Fruit fly (Drosophila melanogaster): Measurements from ENCODE around the gene CG15760.
A peak's percentile ranks its signal among the peaks of the same experiment; 100 is the strongest.

Gene CG15760

DNA sequence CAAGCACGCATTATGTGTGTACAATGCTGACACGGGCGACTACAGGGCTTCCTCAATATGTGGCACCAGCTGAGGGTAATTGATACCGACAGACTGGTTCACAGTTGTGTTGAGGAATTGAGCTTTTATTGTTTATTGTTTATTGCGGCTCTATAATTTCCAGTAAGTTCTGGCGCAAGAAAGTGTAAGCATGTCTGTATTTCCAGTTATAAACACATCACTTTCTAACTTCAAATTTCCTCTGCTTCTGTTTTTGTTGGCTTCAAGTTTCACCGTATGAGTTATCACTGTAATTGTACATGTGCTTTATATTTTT lies 43.0 kb upstream of the CG15760 start (continued):
- TF ChIP-seq fd85E (GFP tag; optimal IDR thresholded peaks at IDR 0.05) (no peak), CG32006 (GFP tag; optimal IDR thresholded peaks at IDR 0.05) (peak; percentile 62), vri (GFP tag; optimal IDR thresholded peaks at IDR 0.05) (no peak), CG7368 (GFP tag; optimal IDR thresholded peaks at IDR 0.05) (peak; percentile 39), Lpt (GFP tag; optimal IDR thresholded peaks at IDR 0.05) (peak; percentile 1), CG8632 (GFP tag; optimal IDR thresholded peaks at IDR 0.05) (peak; percentile 21), Sox102F (GFP tag; optimal IDR thresholded peaks at IDR 0.05) (peak; percentile 23)

DNA sequence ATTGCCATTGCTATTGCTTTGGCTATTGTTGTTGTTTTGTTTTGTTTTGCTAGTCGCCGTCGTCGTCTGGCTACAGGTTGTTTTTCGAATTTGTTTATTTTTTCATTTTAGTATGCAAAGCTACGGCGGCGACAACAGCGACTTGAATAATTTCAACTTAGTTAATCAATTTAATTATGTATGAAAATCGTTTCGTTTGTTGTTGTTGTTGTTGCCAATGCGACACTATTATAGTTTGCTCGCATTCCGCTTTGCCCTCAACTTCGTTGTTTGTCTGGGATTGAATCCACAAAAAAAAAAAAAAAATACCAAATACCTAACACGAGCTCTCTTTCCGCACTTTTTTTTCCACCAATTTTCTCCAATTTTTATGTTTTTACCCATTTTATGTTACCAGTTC lies 41.6 kb upstream of the CG15760 start:
- TF ChIP-seq CG34406 (GFP tag; optimal IDR thresholded peaks at IDR 0.05) (no peak), Sox15 (GFP tag; optimal IDR thresholded peaks at IDR 0.05) (no peak), acj6 (GFP tag; optimal IDR thresholded peaks at IDR 0.05) (no peak), CG7368 (GFP tag; optimal IDR thresholded peaks at IDR 0.05) (no peak), esn (GFP tag; optimal IDR thresholded peaks at IDR 0.05) (no peak), CG3919 (GFP tag; optimal IDR thresholded peaks at IDR 0.05) (no peak), ss (GFP tag; optimal IDR thresholded peaks at IDR 0.05) (no peak), CG6276 (GFP tag; optimal IDR thresholded peaks at IDR 0.05) (no peak), CG4318 (GFP tag; optimal IDR thresholded peaks at IDR 0.05) (no peak), spab (GFP tag; optimal IDR thresholded peaks at IDR 0.05) (no peak), Sox14 (GFP tag; optimal IDR thresholded peaks at IDR 0.05) (no peak), fd59A (GFP tag; optimal IDR thresholded peaks at IDR 0.05) (no peak), pdm3 (GFP tag; optimal IDR thresholded peaks at IDR 0.05) (no peak), dsx (GFP tag; optimal IDR thresholded peaks at IDR 0.05; ENCODE audit: poor library complexity, severe bottlenecking) (no peak), CG3032 (tag; optimal IDR thresholded peaks at IDR 0.05) (no peak), CG8119 (GFP tag; IDR thresholded peaks at IDR 0.05) (no peak), CG8632 (GFP tag; optimal IDR thresholded peaks at IDR 0.05) (no peak)

DNA sequence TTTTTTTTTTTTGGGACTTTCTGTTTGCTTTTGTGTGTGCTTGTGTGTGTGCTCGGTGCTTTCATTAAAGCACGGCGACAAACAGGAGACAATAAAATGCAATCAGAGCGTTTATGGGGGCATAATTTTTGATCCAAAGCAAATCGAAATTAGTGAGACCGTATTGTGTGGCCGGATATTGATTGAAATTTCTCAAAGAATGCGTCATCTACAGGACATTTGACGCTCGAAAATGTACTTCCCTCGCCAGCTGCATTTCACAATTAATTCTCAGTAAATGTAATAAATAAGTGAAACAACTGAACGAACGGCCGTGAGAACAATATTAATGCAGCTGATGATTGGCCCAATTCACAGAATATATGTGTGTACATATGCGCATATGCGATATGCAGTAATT lies 40.1 kb upstream of the CG15760 start:
- no peak for TF ChIP-seq esn (GFP tag; optimal IDR thresholded peaks at IDR 0.05)
- TF ChIP-seq Eip78C (GFP tag) = peak; percentile 63

DNA sequence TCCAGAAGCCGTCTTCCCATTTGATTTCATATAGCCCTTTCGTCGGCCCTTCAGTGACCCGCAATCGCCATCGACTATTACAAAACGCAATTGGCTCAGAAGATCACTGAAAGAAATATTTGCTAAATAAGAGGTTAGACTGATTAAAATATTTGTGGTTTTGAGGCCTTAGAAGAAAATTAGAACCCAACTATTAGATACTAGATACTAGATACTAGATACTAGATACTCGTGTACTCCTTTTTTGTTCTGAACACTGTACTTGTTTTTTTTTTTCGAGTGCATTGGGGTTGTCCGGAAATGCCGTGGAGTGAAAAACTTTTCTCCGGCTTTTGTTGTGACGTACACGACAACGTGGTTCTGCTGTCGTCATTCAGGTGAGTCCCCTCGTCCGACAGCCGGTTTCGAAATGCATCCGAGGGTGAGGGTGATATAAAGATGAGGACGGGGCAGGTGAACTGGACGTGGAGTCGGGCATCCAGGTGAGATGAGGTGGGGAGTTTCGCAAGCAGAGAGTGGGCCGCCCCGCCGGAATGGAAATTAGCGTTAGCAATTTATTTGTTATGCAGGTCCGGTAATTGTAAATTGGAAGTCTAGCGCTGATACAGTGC lies 39.1 kb upstream of the CG15760 start:
- TF ChIP-seq cyc (GFP tag; optimal IDR thresholded peaks at IDR 0.05) (peak; percentile 58), CG15336 (GFP tag; IDR thresholded peaks at IDR 0.05) (peak; percentile 49; the same call in 1 of the 2 replicates), acj6 (GFP tag; optimal IDR thresholded peaks at IDR 0.05) (peak; percentile 31), fkh (GFP tag; optimal IDR thresholded peaks at IDR 0.05) (no peak), CG8119 (GFP tag; IDR thresholded peaks at IDR 0.05) (0 out of 3 replicates have a peak, but pooled peaks have one; percentile 31), CG6792 (GFP tag; optimal IDR thresholded peaks at IDR 0.05) (peak; percentile 52), CG1621 (tag; optimal IDR thresholded peaks at IDR 0.05) (no peak), Eip75B (GFP tag; optimal IDR thresholded peaks at IDR 0.05) (peak; percentile 36), achi (GFP tag; optimal IDR thresholded peaks at IDR 0.05) (peak; percentile 47), Sox15 (GFP tag; optimal IDR thresholded peaks at IDR 0.05) (peak; percentile 8), spab (GFP tag; optimal IDR thresholded peaks at IDR 0.05) (no peak), esn (GFP tag; optimal IDR thresholded peaks at IDR 0.05) (peak; percentile 66), CG8632 (GFP tag; optimal IDR thresholded peaks at IDR 0.05) (peak; percentile 34), CG6163 (GFP tag; IDR thresholded peaks at IDR 0.05) (0 out of 3 replicates have a peak, but pooled peaks have one; percentile 31), Met (GFP tag; optimal IDR thresholded peaks at IDR 0.05) (peak; percentile 51), CG8319 (GFP tag; optimal IDR thresholded peaks at IDR 0.05) (peak; percentile 17), Hr39 (GFP tag; optimal IDR thresholded peaks at IDR 0.05) (peak; percentile 65), CG10669 (GFP tag; optimal IDR thresholded peaks at IDR 0.05) (no peak), fd59A (GFP tag; optimal IDR thresholded peaks at IDR 0.05) (no peak), CG6808 (GFP tag; optimal IDR thresholded peaks at IDR 0.05) (no peak), CG34406 (GFP tag; optimal IDR thresholded peaks at IDR 0.05) (peak; percentile 41), CG11902 (GFP tag; optimal IDR thresholded peaks at IDR 0.05) (no peak), topi (GFP tag; optimal IDR thresholded peaks at IDR 0.05) (peak; percentile 65), Sox102F (GFP tag; optimal IDR thresholded peaks at IDR 0.05) (peak; percentile 40), Hr38 (GFP tag; optimal IDR thresholded peaks at IDR 0.05) (no peak), dsx (GFP tag; optimal IDR thresholded peaks at IDR 0.05; ENCODE audit: poor library complexity, severe bottlenecking) (no peak), Hr4 (GFP tag; optimal IDR thresholded peaks at IDR 0.05) (peak; percentile 28), Blimp-1 (GFP tag; optimal IDR thresholded peaks at IDR 0.05) (no peak), CG32006 (GFP tag; optimal IDR thresholded peaks at IDR 0.05) (peak; percentile 43), CG4318 (GFP tag; optimal IDR thresholded peaks at IDR 0.05) (no peak), CG10631 (GFP tag; optimal IDR thresholded peaks at IDR 0.05) (peak; percentile 21), svp (GFP tag) (peak; percentile 85), OdsH (GFP tag; optimal IDR thresholded peaks at IDR 0.05) (peak; percentile 48)

All from whole organism, prepupa.